Fruit fly (Drosophila melanogaster): Measurements from ENCODE around the gene CG13039.

Gene CG13039

dm6 chr3L:16361200-16361815 is 34.7 kb upstream of the CG13039 start (continued):
- TF ChIP-seq Blimp-1 (GFP tag; optimal IDR thresholded peaks at IDR 0.05) (peak; percentile 27), Eip75B (GFP tag; optimal IDR thresholded peaks at IDR 0.05) (peak; percentile 89), CG10669 (GFP tag; optimal IDR thresholded peaks at IDR 0.05) (peak; percentile 89), vri (GFP tag; optimal IDR thresholded peaks at IDR 0.05) (peak; percentile 22), CG6808 (GFP tag; optimal IDR thresholded peaks at IDR 0.05) (peak; percentile 97), Gug (GFP tag; IDR thresholded peaks at IDR 0.05) (no peak), Hr38 (GFP tag; optimal IDR thresholded peaks at IDR 0.05) (no peak), Ets21C (GFP tag; optimal IDR thresholded peaks at IDR 0.05) (peak; percentile 38), CG8632 (GFP tag; optimal IDR thresholded peaks at IDR 0.05) (peak; percentile 86)

dm6 chr3L:16359795-16360194 is 33.2 kb upstream of the CG13039 start:
- TF ChIP-seq Sox102F (GFP tag; optimal IDR thresholded peaks at IDR 0.05) = no peak
- TF ChIP-seq fkh (GFP tag; optimal IDR thresholded peaks at IDR 0.05) = peak; percentile 70

dm6 chr3L:16359219-16359748 is 32.7 kb upstream of the CG13039 start, which contains the start of gene ringer:
Gene ringer (minus strand): TSS chr3L:16359428.
- TF ChIP-seq CG8319 (GFP tag; optimal IDR thresholded peaks at IDR 0.05) (no peak), Eip78C (GFP tag) (peak; percentile 71)

- TF ChIP-seq Sox14 (GFP tag; optimal IDR thresholded peaks at IDR 0.05) = peak; percentile 4
- peak; percentile 78 for TF ChIP-seq Eip78C (GFP tag)
- no peak for TF ChIP-seq svp (GFP tag)
- TF ChIP-seq Sox15 (GFP tag; optimal IDR thresholded peaks at IDR 0.05) = no peak
- no peak for TF ChIP-seq lz (GFP tag; optimal IDR thresholded peaks at IDR 0.05)
- TF ChIP-seq Hr4 (GFP tag; optimal IDR thresholded peaks at IDR 0.05) = no peak
- no peak for TF ChIP-seq CG34406 (GFP tag; optimal IDR thresholded peaks at IDR 0.05)
- no peak for TF ChIP-seq CG7368 (GFP tag; optimal IDR thresholded peaks at IDR 0.05)
- no peak for TF ChIP-seq eg (GFP tag; IDR thresholded peaks at IDR 0.05)
- TF ChIP-seq acj6 (GFP tag; optimal IDR thresholded peaks at IDR 0.05) = no peak
- TF ChIP-seq CG9139 (GFP tag; optimal IDR thresholded peaks at IDR 0.05) = no peak
- TF ChIP-seq Eip93F (GFP tag; optimal IDR thresholded peaks at IDR 0.05) = no peak
- TF ChIP-seq fd59A (GFP tag; optimal IDR thresholded peaks at IDR 0.05) = no peak
- no peak for TF ChIP-seq Blimp-1 (GFP tag; optimal IDR thresholded peaks at IDR 0.05)
- TF ChIP-seq CG11294 (GFP tag; IDR thresholded peaks at IDR 0.05) = no peak
- TF ChIP-seq salr (GFP tag; optimal IDR thresholded peaks at IDR 0.05) = peak in 1 of 2 experiments; percentile 40
- TF ChIP-seq CG4318 (GFP tag; optimal IDR thresholded peaks at IDR 0.05) = no peak
- no peak for TF ChIP-seq dac (GFP tag; optimal IDR thresholded peaks at IDR 0.05)
- no peak for TF ChIP-seq Gug (GFP tag; IDR thresholded peaks at IDR 0.05)
- no peak for TF ChIP-seq Eip75B (GFP tag; optimal IDR thresholded peaks at IDR 0.05)
- TF ChIP-seq esn (GFP tag; optimal IDR thresholded peaks at IDR 0.05) = peak; percentile 14
- TF ChIP-seq OdsH (GFP tag; optimal IDR thresholded peaks at IDR 0.05) = no peak
- TF ChIP-seq spab (GFP tag; optimal IDR thresholded peaks at IDR 0.05) = no peak
- no peak for TF ChIP-seq CG6276 (GFP tag; optimal IDR thresholded peaks at IDR 0.05)
- TF ChIP-seq CG10631 (GFP tag; optimal IDR thresholded peaks at IDR 0.05) = no peak
- no peak for TF ChIP-seq Lpt (GFP tag; optimal IDR thresholded peaks at IDR 0.05)
- TF ChIP-seq CG6808 (GFP tag; optimal IDR thresholded peaks at IDR 0.05) = peak; percentile 38
- no peak for TF ChIP-seq dsx (GFP tag; optimal IDR thresholded peaks at IDR 0.05; ENCODE audit: poor library complexity, severe bottlenecking)
- TF ChIP-seq CG15336 (GFP tag; IDR thresholded peaks at IDR 0.05) = no peak
- TF ChIP-seq fkh (GFP tag; optimal IDR thresholded peaks at IDR 0.05) = no peak
- TF ChIP-seq fd85E (GFP tag; optimal IDR thresholded peaks at IDR 0.05) = no peak
- TF ChIP-seq CG32006 (GFP tag; optimal IDR thresholded peaks at IDR 0.05) = no peak
- no peak for TF ChIP-seq net (GFP tag; optimal IDR thresholded peaks at IDR 0.05)
Measured at dm6 chr3L:16357860-16358259, 31.3 kb upstream of the CG13039 start.

Measured in whole organism, prepupa.